Fruit fly (Drosophila melanogaster) whole organism, embryonic: Measurements from ENCODE around the gene Ilp6.

Experiments
- Adf1 ChIP-seq: fragments of 200-800 bp; sonication (Bioruptor generic); IDR thresholded peaks from 2 replicates; pipeline ENCODE4 v1.3.6; 2022; ENCODE audit warnings: missing biosample characterization, missing genetic modification characterization
- Aef1 ChIP-seq: fragments of 200-800 bp; sonication (Bioruptor generic); IDR thresholded peaks from 3 replicates; pipeline ENCODE4 v1.3.6; 2022; ENCODE audit warnings: missing biosample characterization, missing genetic modification characterization
- CG1024 ChIP-seq: fragments of 200-800 bp; sonication (Bioruptor generic); IDR thresholded peaks from 2 replicates; pipeline ENCODE4 v1.3.6; 2022; ENCODE audit warnings: missing biosample characterization, missing genetic modification characterization
- CG10431 ChIP-seq: fragments of 200-800 bp; sonication (Bioruptor generic); optimal IDR thresholded peaks from 3 replicates; lab custom pipeline; 2018; ENCODE audit warnings: missing biosample characterization, mild to moderate bottlenecking, missing genetic modification characterization
- CG10565 ChIP-seq: fragments of 200-800 bp; sonication (Bioruptor generic); optimal IDR thresholded peaks from 3 replicates; lab custom pipeline; 2016; ENCODE audit warnings: missing biosample characterization, mild to moderate bottlenecking, missing genetic modification characterization
- CG11695 ChIP-seq: fragments of 200-800 bp; sonication (Bioruptor generic); IDR thresholded peaks from 3 replicates; pipeline ENCODE4 v1.3.6; 2022; ENCODE audit warnings: missing biosample characterization, missing genetic modification characterization
- CG12071 ChIP-seq: fragments of 200-800 bp; sonication (Bioruptor generic); optimal IDR thresholded peaks from 3 replicates; lab custom pipeline; 2018; ENCODE audit warnings: missing biosample characterization, mild to moderate bottlenecking, missing genetic modification characterization
- CG1233 ChIP-seq: fragments of 200-800 bp; sonication (Bioruptor generic); optimal IDR thresholded peaks from 4 replicates; lab custom pipeline; 2018; ENCODE audit warnings: missing biosample characterization, mild to moderate bottlenecking, missing genetic modification characterization
- CG14860 ChIP-seq: fragments of 200-800 bp; sonication (Bioruptor generic); IDR thresholded peaks from 3 replicates; pipeline ENCODE4 v1.3.6; 2022; ENCODE audit warnings: missing biosample characterization, missing genetic modification characterization; ENCODE audit not compliant: partially characterized antibody
- CG17186 ChIP-seq: fragments of 200-800 bp; sonication (Bioruptor generic); optimal IDR thresholded peaks from 3 replicates; lab custom pipeline; 2017; ENCODE audit warnings: missing biosample characterization, missing genetic modification reagents, missing genetic modification characterization
- CG1832 ChIP-seq: fragments of 200-800 bp; sonication (Bioruptor generic); optimal IDR thresholded peaks from 2 replicates; lab custom pipeline; 2017; ENCODE audit warnings: missing biosample characterization, mild to moderate bottlenecking, missing genetic modification characterization, inconsistent platforms
- CG2120 ChIP-seq: fragments of 200-800 bp; sonication (Bioruptor generic); optimal IDR thresholded peaks from 3 replicates; lab custom pipeline; 2016; ENCODE audit warnings: missing biosample characterization, missing genetic modification characterization
- CG2199 ChIP-seq: fragments of 200-800 bp; sonication (Bioruptor generic); IDR thresholded peaks from 3 replicates; pipeline ENCODE4 v1.3.6; 2022; ENCODE audit warnings: missing biosample characterization, missing genetic modification characterization
- CG32532 ChIP-seq: fragments of 200-800 bp; sonication (Bioruptor generic); IDR thresholded peaks from 2 replicates; pipeline ENCODE4 v1.3.6; 2022; ENCODE audit warnings: missing biosample characterization, missing genetic modification characterization
- CG33213 ChIP-seq: fragments of 200-800 bp; sonication (Bioruptor generic); optimal IDR thresholded peaks from 3 replicates; lab custom pipeline; 2016; ENCODE audit warnings: missing biosample characterization, missing genetic modification characterization
- CG3995 ChIP-seq: fragments of 200-800 bp; sonication (Bioruptor generic); optimal IDR thresholded peaks from 3 replicates; lab custom pipeline; 2016; ENCODE audit warnings: missing biosample characterization, missing genetic modification characterization
- CG7786 ChIP-seq: fragments of 200-800 bp; sonication (Bioruptor generic); optimal IDR thresholded peaks from 2 replicates; lab custom pipeline; 2016; ENCODE audit warnings: missing biosample characterization, missing genetic modification characterization
- CG8281 ChIP-seq: fragments of 200-800 bp; sonication (Bioruptor generic); optimal IDR thresholded peaks from 2 replicates; lab custom pipeline; 2018; ENCODE audit warnings: missing biosample characterization, mild to moderate bottlenecking, missing genetic modification characterization, moderate library complexity
- CG8944 ChIP-seq: fragments of 200-800 bp; sonication (Bioruptor generic); optimal IDR thresholded peaks from 3 replicates; lab custom pipeline; 2016; ENCODE audit warnings: missing biosample characterization, missing genetic modification characterization
- D ChIP-seq, 2 experiments: fragments of 200-800 bp in 1 of 2; fragments of >200 bp in 1 of 2; sonication (Bioruptor generic) in 1 of 2; optimal IDR thresholded peaks; 2 replicates in 1 of 2; 3 replicates in 1 of 2; lab custom pipeline; 2017; ENCODE audit warnings: mild to moderate bottlenecking in 1 of 2, missing biosample characterization in 1 of 2, missing genetic modification characterization in 1 of 2, missing genetic modification reagents in 1 of 2
- Ets65A ChIP-seq: fragments of 200-800 bp; sonication (Bioruptor generic); peaks from one replicate; lab custom pipeline; 2016; ENCODE audit warnings: missing biosample characterization, missing genetic modification characterization
- Fer2 ChIP-seq: fragments of 200-800 bp; sonication (Bioruptor generic); optimal IDR thresholded peaks from 2 replicates; lab custom pipeline; 2018; ENCODE audit warnings: missing biosample characterization, mild to moderate bottlenecking, missing genetic modification characterization, moderate library complexity
- Lpt ChIP-seq: fragments of >200 bp; optimal IDR thresholded peaks from 2 replicates; lab custom pipeline; 2018; ENCODE audit warnings: missing biosample characterization, missing genetic modification characterization
- Mad ChIP-seq: fragments of 200-800 bp; sonication (Bioruptor generic); optimal IDR thresholded peaks from 2 replicates; lab custom pipeline; 2016; ENCODE audit warnings: missing biosample characterization, missing genetic modification characterization
- NC2α ChIP-seq: fragments of 200-800 bp; sonication (Bioruptor generic); optimal IDR thresholded peaks from 2 replicates; lab custom pipeline; 2016; ENCODE audit warnings: missing biosample characterization, missing genetic modification characterization
- Neu2 ChIP-seq: fragments of 200-800 bp; sonication (Bioruptor generic); optimal IDR thresholded peaks from 3 replicates; lab custom pipeline; 2016; ENCODE audit warnings: missing biosample characterization, missing genetic modification characterization, borderline replicate concordance
- Poxn ChIP-seq: fragments of 200-800 bp; sonication (Bioruptor generic); IDR thresholded peaks from 2 replicates; pipeline ENCODE4 v1.3.6; 2022; ENCODE audit warnings: missing biosample characterization, missing genetic modification characterization
- Side ChIP-seq: fragments of 200-800 bp; sonication (Bioruptor generic); optimal IDR thresholded peaks from 2 replicates; lab custom pipeline; 2016; ENCODE audit warnings: missing biosample characterization, missing genetic modification characterization
- Sin3A ChIP-seq: fragments of >200 bp; optimal IDR thresholded peaks from 2 replicates; lab custom pipeline; 2018
- Sox100B ChIP-seq: fragments of 200-800 bp; sonication (Bioruptor generic); optimal IDR thresholded peaks from 3 replicates; lab custom pipeline; 2018; ENCODE audit warnings: missing biosample characterization, mild to moderate bottlenecking, missing genetic modification characterization
- Ssrp ChIP-seq: fragments of 200-800 bp; sonication (Bioruptor generic); optimal IDR thresholded peaks from 2 replicates; lab custom pipeline; 2018; ENCODE audit warnings: missing biosample characterization, mild to moderate bottlenecking, missing genetic modification characterization, moderate library complexity
- Taf1 ChIP-seq: fragments of 200-800 bp; sonication (Bioruptor generic); IDR thresholded peaks from 2 replicates; pipeline ENCODE4 v1.3.6; 2022; ENCODE audit warnings: missing biosample characterization, missing genetic modification characterization
- YL-1 ChIP-seq: fragments of 200-800 bp; sonication (Bioruptor generic); optimal IDR thresholded peaks from 3 replicates; lab custom pipeline; 2017; ENCODE audit warnings: missing biosample characterization, mild to moderate bottlenecking, missing genetic modification characterization
- ase ChIP-seq: fragments of 200-800 bp; sonication (Bioruptor generic); IDR thresholded peaks from 3 replicates; pipeline ENCODE4 v1.3.6; 2022; ENCODE audit warnings: missing biosample characterization, missing genetic modification characterization
- bbx ChIP-seq: fragments of 200-800 bp; sonication (Bioruptor generic); IDR thresholded peaks from 2 replicates; pipeline ENCODE4 v1.3.6; 2022; ENCODE audit warnings: missing biosample characterization, missing genetic modification characterization; ENCODE audit not compliant: partially characterized antibody
- br ChIP-seq: fragments of >200 bp; optimal IDR thresholded peaks from 2 replicates; lab custom pipeline; 2017
- caup ChIP-seq: fragments of 200-800 bp; sonication (Bioruptor generic); optimal IDR thresholded peaks from 3 replicates; lab custom pipeline; 2017; ENCODE audit warnings: missing biosample characterization, mild to moderate bottlenecking, missing genetic modification characterization, moderate library complexity; ENCODE audit not compliant: severe bottlenecking
- cwo ChIP-seq: fragments of 200-800 bp; sonication (Bioruptor generic); optimal IDR thresholded peaks from 3 replicates; lab custom pipeline; 2017; ENCODE audit warnings: missing biosample characterization, missing genetic modification characterization, mild to moderate bottlenecking, moderate library complexity, missing genetic modification reagents
- dmrt11E ChIP-seq: fragments of 200-800 bp; sonication (Bioruptor generic); optimal IDR thresholded peaks from 3 replicates; lab custom pipeline; 2018; ENCODE audit warnings: missing biosample characterization, mild to moderate bottlenecking, missing genetic modification characterization, moderate library complexity
- gcm2 ChIP-seq: fragments of 200-800 bp; sonication (Bioruptor generic); optimal IDR thresholded peaks from 2 replicates; lab custom pipeline; 2016; ENCODE audit warnings: missing biosample characterization, missing genetic modification characterization
- h ChIP-seq: fragments of >200 bp; optimal IDR thresholded peaks from 2 replicates; lab custom pipeline; 2017
- hbn ChIP-seq: fragments of 200-800 bp; sonication (Bioruptor generic); IDR thresholded peaks from 2 replicates; pipeline ENCODE4 v1.3.6; 2022; ENCODE audit warnings: missing biosample characterization, missing genetic modification characterization; ENCODE audit not compliant: partially characterized antibody
- kah ChIP-seq: fragments of 200-800 bp; sonication (Bioruptor generic); optimal IDR thresholded peaks from 2 replicates; lab custom pipeline; 2018; ENCODE audit warnings: missing biosample characterization, mild to moderate bottlenecking, missing genetic modification characterization
- nau ChIP-seq: fragments of 200-800 bp; sonication (Bioruptor generic); optimal IDR thresholded peaks from 3 replicates; lab custom pipeline; 2017; ENCODE audit warnings: missing biosample characterization, mild to moderate bottlenecking, missing genetic modification characterization, missing genetic modification reagents
- pfk ChIP-seq: fragments of 200-800 bp; sonication (Bioruptor generic); optimal IDR thresholded peaks from 2 replicates; lab custom pipeline; 2018; ENCODE audit warnings: missing biosample characterization, mild to moderate bottlenecking, missing genetic modification characterization, moderate library complexity
- phol ChIP-seq: fragments of 200-800 bp; sonication (Bioruptor generic); optimal IDR thresholded peaks from 3 replicates; lab custom pipeline; 2018; ENCODE audit warnings: missing biosample characterization, mild to moderate bottlenecking, missing genetic modification characterization, moderate library complexity
- row ChIP-seq: fragments of 200-800 bp; sonication (Bioruptor generic); IDR thresholded peaks from 3 replicates; pipeline ENCODE4 v1.3.6; 2022; ENCODE audit warnings: missing biosample characterization, missing genetic modification characterization
- sd ChIP-seq: fragments of 200-800 bp; sonication (Bioruptor generic); optimal IDR thresholded peaks from 3 replicates; lab custom pipeline; 2018; ENCODE audit warnings: missing biosample characterization, mild to moderate bottlenecking, missing genetic modification characterization, moderate library complexity
- tap ChIP-seq: fragments of 200-800 bp; optimal IDR thresholded peaks from 3 replicates; lab custom pipeline; 2019; ENCODE audit warnings: missing biosample characterization, mild to moderate bottlenecking, missing genetic modification characterization, moderate library complexity
- tx ChIP-seq: fragments of 200-800 bp; sonication (Bioruptor generic); optimal IDR thresholded peaks from 2 replicates; lab custom pipeline; 2016; ENCODE audit warnings: missing biosample characterization, missing genetic modification characterization

Gene Ilp6

dm6 chrX:2298708-2299370, 35.6 kb downstream of the Ilp6 start (continued):
- TF ChIP-seq phol (tag; lab: Kevin White, UChicago) (peak; percentile 84), Fer2 (tag; lab: Kevin White, UChicago) (no peak), CG8944 (GFP tag; lab: Kevin White, UChicago) (peak; percentile 70), tx (peak; percentile 62), CG1832 (GFP tag; lab: Kevin White, UChicago) (no peak), CG1233 (GFP tag; lab: Kevin White, UChicago) (peak; percentile 60), D (optimal IDR thresholded peaks at IDR 0.05; lab: Kevin White, UChicago) (peak; percentile 7), D (GFP tag; optimal IDR thresholded peaks at IDR 0.05; lab: Kevin White, UChicago) (peak; percentile 81), br (lab: Kevin White, UChicago) (no peak), Ssrp (tag; lab: Kevin White, UChicago) (peak; percentile 82), hbn (GFP tag; lab: Robert Waterston, UW) (no peak), CG2199 (GFP tag; lab: Robert Waterston, UW) (peak; percentile 93), dmrt11E (peak; percentile 95), CG14860 (GFP tag; lab: Robert Waterston, UW) (no peak), nau (peak; percentile 70), CG33213 (GFP tag; lab: Kevin White, UChicago) (peak; percentile 74), CG10431 (peak; percentile 55), Neu2 (no peak), cwo (GFP tag; lab: Kevin White, UChicago) (peak; percentile 40), Ets65A (GFP tag; lab: Kevin White, UChicago) (peak; percentile 92), row (peak; percentile 90), Sin3A (lab: Kevin White, UChicago) (no peak), CG1024 (GFP tag; lab: Robert Waterston, UW) (peak; percentile 76), Taf1 (no peak), CG2120 (GFP tag; lab: Kevin White, UChicago) (no peak), sd (peak; percentile 77), bbx (GFP tag; lab: Robert Waterston, UW) (no peak), CG12071 (GFP tag; lab: Kevin White, UChicago) (peak; percentile 78), tap (peak; percentile 84), CG32532 (GFP tag; lab: Robert Waterston, UW) (peak; percentile 40; the same call in 1 of the 2 replicates), CG10565 (GFP tag; lab: Kevin White, UChicago) (no peak), CG3995 (GFP tag; lab: Kevin White, UChicago) (no peak), NC2α (GFP tag; lab: Kevin White, UChicago) (peak; percentile 79), CG17186 (GFP tag; lab: Kevin White, UChicago) (peak; percentile 68), CG8281 (peak; percentile 3), Mad (GFP tag; lab: Kevin White, UChicago) (peak; percentile 70), kah (GFP tag; lab: Kevin White, UChicago) (peak; percentile 40), CG11695 (GFP tag; lab: Robert Waterston, UW) (peak; percentile 82), Poxn (GFP tag; lab: Robert Waterston, UW) (no peak)

dm6 chrX:2297428-2298200, 36.8 kb downstream of the Ilp6 start:
- peak; percentile 97 for TF ChIP-seq Sox100B (GFP tag; lab: Kevin White, UChicago)
- TF ChIP-seq pfk (GFP tag; lab: Kevin White, UChicago) = peak; percentile 21
- TF ChIP-seq Side (GFP tag; lab: Kevin White, UChicago) = peak; percentile 99
- TF ChIP-seq h (lab: Kevin White, UChicago) = no peak
- TF ChIP-seq ase (GFP tag; lab: Robert Waterston, UW) = peak; percentile 98
- peak; percentile 92 for TF ChIP-seq YL-1 (GFP tag; lab: Kevin White, UChicago)
- peak; percentile 97 for TF ChIP-seq caup (GFP tag; lab: Kevin White, UChicago)
- peak; percentile 99 for TF ChIP-seq Aef1
- TF ChIP-seq gcm2 (GFP tag; lab: Kevin White, UChicago) = peak; percentile 96
- TF ChIP-seq bbx (GFP tag; lab: Robert Waterston, UW) = no peak; the same call in 1 of the 2 replicates
- peak; percentile 99 for TF ChIP-seq CG7786 (GFP tag; lab: Kevin White, UChicago)
- peak; percentile 98 for TF ChIP-seq Adf1 (GFP tag; lab: Robert Waterston, UW)
- TF ChIP-seq Lpt (GFP tag; lab: Kevin White, UChicago) = no peak
